Fruit fly (Drosophila melanogaster) S2 (cell line): ENCODE data around the gene CG17300.

Experiments used
- CG8478 ChIP-seq: fragments of >200 bp; optimal IDR thresholded peaks from 2 replicates; lab custom pipeline; 2018
- CTCF ChIP-seq, 2 experiments: fragments of >200 bp; optimal IDR thresholded peaks; 2 replicates each; lab custom pipeline; 2018

dm6 chr3L:13050675-13051202 lies 36.4 kb downstream of the CG17300 start:
- TF ChIP-seq CG8478 (no peak), CTCF (optimal IDR thresholded peaks at IDR 0.05; lab: Kevin White, UChicago) (no peak)
